Worm (Caenorhabditis elegans): ENCODE results near the gene M03F4.4.

DNA sequence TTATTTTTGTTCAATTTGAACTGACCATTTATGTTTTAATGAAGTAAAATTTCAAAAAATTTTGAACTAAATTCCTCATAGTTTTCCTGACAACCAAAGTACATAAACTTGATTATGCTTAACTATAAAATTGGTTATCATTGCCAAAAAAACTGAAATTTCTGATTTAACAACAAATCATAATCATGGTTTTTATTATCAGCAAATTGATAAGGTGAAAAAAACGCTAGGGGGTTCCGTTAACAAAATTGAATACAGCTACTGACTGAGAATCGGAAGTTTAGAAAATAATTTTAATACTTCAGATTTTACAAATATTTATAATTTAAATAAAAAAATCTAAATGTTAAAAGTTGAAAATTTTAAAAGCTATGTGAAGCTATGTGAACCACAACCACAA is 49.8 kb upstream of the M03F4.4 start:
- TF ChIP-seq nhr-77 (tag; optimal IDR thresholded peaks at IDR 0.05) (no peak), ztf-11 (tag; optimal IDR thresholded peaks at IDR 0.05) (no peak), mxl-2 (GFP tag; conservative IDR thresholded peaks at IDR 0.05) (no peak), fkh-10 (GFP tag; optimal IDR thresholded peaks at IDR 0.05) (no peak)

All from whole organism, L4 larva.